Worm (Caenorhabditis elegans) whole organism, L4/young adult: Measurements from ENCODE around the gene ZK836.3.

Source experiments
- W03F9.2 ChIP-seq: fragments of 150-350 bp; optimal IDR thresholded peaks from 2 replicates; lab custom pipeline; 2014; ENCODE audit warnings: missing biosample characterization, missing genetic modification characterization
- him-1 ChIP-seq: sonication (generic microtip); optimal IDR thresholded peaks from 2 replicates; lab custom pipeline; 2016; ENCODE audit warnings: missing genotype, missing genetic modification reagents, missing genetic modification characterization, missing compliant biosample characterization

ce11 chrV:12179338-12179737 is 16.4 kb downstream of the ZK836.3 start, which contains the start of gene clec-224:
- TF ChIP-seq him-1 (no peak), W03F9.2 (no peak)
